Worm (Caenorhabditis elegans) whole organism, mixed stage, embryonic: ENCODE results near the gene php-3.

Experiments
- ces-1 ChIP-seq: fragments of 150-350 bp; optimal IDR thresholded peaks from 2 replicates; lab custom pipeline; 2014; ENCODE audit warnings: missing biosample characterization, missing genetic modification reagents, missing genetic modification characterization
- elt-1 ChIP-seq: sonication (generic microtip); optimal IDR thresholded peaks from 2 replicates; lab custom pipeline; 2017; ENCODE audit warnings: missing genetic modification characterization, mild to moderate bottlenecking, missing compliant biosample characterization, antibody characterized with exemption, moderate library complexity, borderline replicate concordance; ENCODE audit not compliant: insufficient read depth
- lsy-2 ChIP-seq: fragments of 150-350 bp; optimal IDR thresholded peaks from 2 replicates; lab custom pipeline; 2014; ENCODE audit warnings: missing biosample characterization, missing genetic modification characterization
- nhr-28 ChIP-seq: fragments of 150-350 bp; optimal IDR thresholded peaks from 2 replicates; lab custom pipeline; 2014; ENCODE audit warnings: missing biosample characterization, missing genetic modification characterization
- nhr-76 ChIP-seq: sonication (generic microtip); optimal IDR thresholded peaks from 2 replicates; lab custom pipeline; 2017; ENCODE audit warnings: missing biosample characterization, missing genetic modification characterization
- sem-2 ChIP-seq: fragments of 200-800 bp; sonication (Bioruptor generic); optimal IDR thresholded peaks from 2 replicates; lab custom pipeline; 2018; ENCODE audit warnings: mild to moderate bottlenecking, missing genetic modification characterization, missing compliant biosample characterization
- unc-120 ChIP-seq: sonication (generic microtip); optimal IDR thresholded peaks from 2 replicates; lab custom pipeline; 2017; ENCODE audit warnings: missing genetic modification characterization, missing compliant biosample characterization; ENCODE audit not compliant: poor library complexity, severe bottlenecking
- unc-39 ChIP-seq: fragments of 150-350 bp; optimal IDR thresholded peaks from 2 replicates; lab custom pipeline; 2014; ENCODE audit warnings: missing biosample characterization, missing genetic modification characterization
- unc-62 ChIP-seq: fragments of 150-350 bp; optimal IDR thresholded peaks from 2 replicates; lab custom pipeline; 2014; ENCODE audit warnings: missing biosample characterization, missing genetic modification reagents, missing genetic modification characterization
- ztf-11 ChIP-seq: fragments of 150-350 bp; optimal IDR thresholded peaks from 2 replicates; lab custom pipeline; 2014; ENCODE audit warnings: missing biosample characterization, missing genetic modification characterization

DNA sequence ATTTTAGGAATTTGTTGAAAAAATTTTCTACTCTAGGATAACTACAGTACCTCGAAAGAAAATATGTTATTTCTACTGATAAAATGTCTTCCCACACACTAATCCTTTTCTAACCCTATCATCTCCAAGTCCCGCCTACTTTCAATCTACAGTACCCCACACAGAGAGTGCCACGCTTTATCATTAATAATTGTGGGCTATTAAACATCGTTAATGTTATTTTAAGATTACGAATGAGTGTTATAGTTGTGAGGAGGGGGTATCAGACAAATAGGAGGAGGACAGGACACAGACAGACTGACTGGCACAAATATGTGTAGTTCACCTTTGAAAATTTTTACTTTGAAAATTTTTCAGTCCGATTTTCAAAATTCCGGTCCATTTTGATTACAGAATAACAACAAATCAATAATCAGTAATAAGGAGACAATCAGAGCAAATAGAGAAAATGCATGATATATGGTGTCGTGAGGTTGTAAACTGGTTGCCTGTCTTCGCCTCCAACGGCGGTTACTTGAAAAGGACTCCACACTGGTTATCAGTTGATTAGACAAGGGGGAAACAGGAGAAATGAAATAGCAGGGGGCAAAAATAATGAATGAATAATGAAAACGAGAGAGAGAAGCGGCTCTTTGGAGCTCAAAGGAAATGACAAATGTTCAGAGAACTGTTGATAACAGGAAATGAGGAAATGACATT is 17.0 kb upstream of the php-3 start:
- TF ChIP-seq unc-39 (tag; lab: Kevin White, UChicago) (no peak), nhr-76 (tag; lab: Kevin White, UChicago) (no peak), unc-120 (tag; lab: Kevin White, UChicago) (no peak), unc-62 (GFP tag; lab: Kevin White, UChicago) (no peak), ces-1 (GFP tag; lab: Kevin White, UChicago) (no peak), elt-1 (tag; lab: Kevin White, UChicago) (no peak), nhr-28 (tag; lab: Kevin White, UChicago) (no peak), lsy-2 (tag; lab: Kevin White, UChicago) (no peak), ztf-11 (tag; lab: Kevin White, UChicago) (no peak), sem-2 (GFP tag; lab: Kevin White, UChicago) (no peak)
